Fruit fly (Drosophila melanogaster) whole organism, embryonic: ENCODE data around the gene CG31609.
A peak's percentile ranks its signal among the peaks of the same experiment; 100 is the strongest.

Experiments
- Awh ChIP-seq: fragments of 200-800 bp; sonication (Bioruptor generic); IDR thresholded peaks from 2 replicates; pipeline ENCODE4, ENCODE4 v1.3.6; 2022; ENCODE audit warnings: missing biosample characterization, missing genetic modification characterization
- CG10431 ChIP-seq: fragments of 200-800 bp; sonication (Bioruptor generic); optimal IDR thresholded peaks from 3 replicates; lab custom pipeline; 2018; ENCODE audit warnings: missing biosample characterization, mild to moderate bottlenecking, missing genetic modification characterization
- CG14050 ChIP-seq: fragments of 200-800 bp; sonication (Bioruptor generic); IDR thresholded peaks from 3 replicates; pipeline ENCODE4 v1.3.6; 2022; ENCODE audit warnings: missing biosample characterization, missing genetic modification characterization
- CG17328 ChIP-seq: fragments of 200-800 bp; sonication (Bioruptor generic); IDR thresholded peaks from 2 replicates; pipeline ENCODE4 v1.3.6; 2022; ENCODE audit warnings: missing biosample characterization, missing genetic modification characterization
- CG2116 ChIP-seq: fragments of 200-800 bp; sonication (Bioruptor generic); optimal IDR thresholded peaks from 3 replicates; lab custom pipeline; 2018; ENCODE audit warnings: missing biosample characterization, mild to moderate bottlenecking, missing genetic modification characterization
- CG2199 ChIP-seq: fragments of 200-800 bp; sonication (Bioruptor generic); IDR thresholded peaks from 3 replicates; pipeline ENCODE4 v1.3.6; 2022; ENCODE audit warnings: missing biosample characterization, missing genetic modification characterization
- CG30403 ChIP-seq: fragments of 200-800 bp; sonication (Bioruptor generic); optimal IDR thresholded peaks from 3 replicates; lab custom pipeline; 2016; ENCODE audit warnings: missing biosample characterization, missing genetic modification characterization
- CG3065 ChIP-seq: fragments of 200-800 bp; sonication (Bioruptor generic); optimal IDR thresholded peaks from 2 replicates; lab custom pipeline; 2016; ENCODE audit warnings: missing biosample characterization, missing genetic modification characterization
- CG31224 ChIP-seq: fragments of 200-800 bp; sonication (Bioruptor generic); IDR thresholded peaks from 2 replicates; pipeline ENCODE4 v1.3.6; 2022; ENCODE audit warnings: missing biosample characterization, missing genetic modification characterization
- CG3163 ChIP-seq: fragments of 200-800 bp; sonication (Bioruptor generic); optimal IDR thresholded peaks from 3 replicates; lab custom pipeline; 2016; ENCODE audit warnings: missing biosample characterization, missing genetic modification characterization
- CG3847 ChIP-seq: fragments of 200-800 bp; sonication (Bioruptor generic); IDR thresholded peaks from 2 replicates; pipeline ENCODE4 v1.3.6; 2022; ENCODE audit warnings: missing biosample characterization, missing genetic modification characterization
- CG5180 ChIP-seq: fragments of 200-800 bp; sonication (Bioruptor generic); optimal IDR thresholded peaks from 3 replicates; lab custom pipeline; 2017; ENCODE audit warnings: missing biosample characterization, missing genetic modification characterization, mild to moderate bottlenecking, moderate library complexity, missing genetic modification reagents
- CG7987 ChIP-seq: fragments of 200-800 bp; sonication (Bioruptor generic); optimal IDR thresholded peaks from 2 replicates; lab custom pipeline; 2018; ENCODE audit warnings: missing biosample characterization, mild to moderate bottlenecking, missing genetic modification characterization, moderate library complexity
- CG9215 ChIP-seq: fragments of 200-800 bp; sonication (Bioruptor generic); IDR thresholded peaks from 2 replicates; pipeline ENCODE4 v1.3.6; 2022; ENCODE audit warnings: missing biosample characterization, missing genetic modification characterization
- HmgZ ChIP-seq: fragments of 200-800 bp; sonication (Bioruptor generic); optimal IDR thresholded peaks from 2 replicates; lab custom pipeline; 2018; ENCODE audit warnings: missing biosample characterization, mild to moderate bottlenecking, missing genetic modification characterization
- Mad ChIP-seq: fragments of 200-800 bp; sonication (Bioruptor generic); optimal IDR thresholded peaks from 2 replicates; lab custom pipeline; 2016; ENCODE audit warnings: missing biosample characterization, missing genetic modification characterization
- NC2α ChIP-seq: fragments of 200-800 bp; sonication (Bioruptor generic); optimal IDR thresholded peaks from 2 replicates; lab custom pipeline; 2016; ENCODE audit warnings: missing biosample characterization, missing genetic modification characterization
- NC2β ChIP-seq: fragments of 200-800 bp; sonication (Bioruptor generic); optimal IDR thresholded peaks from 2 replicates; lab custom pipeline; 2016; ENCODE audit warnings: missing biosample characterization, missing genetic modification characterization
- NK7.1 ChIP-seq: fragments of 200-800 bp; sonication (Bioruptor generic); optimal IDR thresholded peaks from 3 replicates; lab custom pipeline; 2016; ENCODE audit warnings: missing biosample characterization, missing genetic modification characterization
- Optix ChIP-seq: fragments of 200-800 bp; sonication (Bioruptor generic); IDR thresholded peaks from 3 replicates; pipeline ENCODE4 v1.3.6; 2022; ENCODE audit warnings: missing biosample characterization, missing genetic modification characterization
- Side ChIP-seq: fragments of 200-800 bp; sonication (Bioruptor generic); optimal IDR thresholded peaks from 2 replicates; lab custom pipeline; 2016; ENCODE audit warnings: missing biosample characterization, missing genetic modification characterization
- Spps ChIP-seq: fragments of 200-800 bp; sonication (Bioruptor generic); optimal IDR thresholded peaks from 2 replicates; lab custom pipeline; 2018; ENCODE audit warnings: missing biosample characterization, mild to moderate bottlenecking, missing genetic modification characterization
- Sry-δ ChIP-seq: fragments of 200-800 bp; sonication (Bioruptor generic); optimal IDR thresholded peaks from 2 replicates; lab custom pipeline; 2016; ENCODE audit warnings: missing biosample characterization, missing genetic modification characterization
- Stat92E ChIP-seq, 3 experiments: fragments of >200 bp in 2 of 3; fragments of 200-800 bp in 1 of 3; sonication (Bioruptor generic) in 1 of 3; optimal IDR thresholded peaks; 2 replicates each; lab custom pipeline; 2017 to 2019; ENCODE audit warnings: missing biosample characterization in 3 of 3, missing genetic modification characterization in 3 of 3, mild to moderate bottlenecking in 1 of 3, moderate library complexity in 1 of 3
- Taf1 ChIP-seq: fragments of 200-800 bp; sonication (Bioruptor generic); IDR thresholded peaks from 2 replicates; pipeline ENCODE4 v1.3.6; 2022; ENCODE audit warnings: missing biosample characterization, missing genetic modification characterization
- bigmax ChIP-seq: fragments of 200-800 bp; sonication (Bioruptor generic); optimal IDR thresholded peaks from 2 replicates; lab custom pipeline; 2018; ENCODE audit warnings: missing biosample characterization, mild to moderate bottlenecking, missing genetic modification characterization
- chinmo ChIP-seq: fragments of 200-800 bp; sonication (Bioruptor generic); IDR thresholded peaks from 4 replicates; pipeline ENCODE4 v1.3.6; 2022; ENCODE audit warnings: missing biosample characterization, missing genetic modification characterization; ENCODE audit not compliant: partially characterized antibody
- chm ChIP-seq: fragments of 200-800 bp; sonication (Bioruptor generic); IDR thresholded peaks from 2 replicates; pipeline ENCODE4 v1.3.6; 2022; ENCODE audit warnings: missing biosample characterization, missing genetic modification characterization
- crol ChIP-seq: fragments of 200-800 bp; sonication (Bioruptor generic); IDR thresholded peaks from 2 replicates; pipeline ENCODE4 v1.3.6; 2022; ENCODE audit warnings: missing biosample characterization, missing genetic modification characterization
- dpn ChIP-seq, 2 experiments: fragments of 200-800 bp; sonication (Bioruptor generic); optimal IDR thresholded peaks; 3 replicates each; lab custom pipeline; 2016; ENCODE audit warnings: missing biosample characterization in 2 of 2, missing genetic modification characterization in 2 of 2
- dysf ChIP-seq: fragments of 200-800 bp; sonication (Bioruptor generic); IDR thresholded peaks from 3 replicates; pipeline ENCODE4 v1.3.6; 2022; ENCODE audit warnings: missing biosample characterization, missing genetic modification characterization
- grn ChIP-seq: fragments of 200-800 bp; sonication (Bioruptor generic); optimal IDR thresholded peaks from 3 replicates; lab custom pipeline; 2017; ENCODE audit warnings: missing biosample characterization, missing genetic modification characterization
- gsb-n ChIP-seq: fragments of 200-800 bp; sonication (Bioruptor generic); optimal IDR thresholded peaks from 3 replicates; lab custom pipeline; 2018; ENCODE audit warnings: missing biosample characterization, mild to moderate bottlenecking, missing genetic modification characterization
- gt ChIP-seq: fragments of 200-800 bp; sonication (Bioruptor generic); IDR thresholded peaks from 2 replicates; pipeline ENCODE4 v1.3.6; 2022; ENCODE audit warnings: missing biosample characterization, missing genetic modification characterization
- h ChIP-seq: fragments of >200 bp; optimal IDR thresholded peaks from 2 replicates; lab custom pipeline; 2017
- lilli ChIP-seq: fragments of 200-800 bp; sonication (Bioruptor generic); optimal IDR thresholded peaks from 3 replicates; lab custom pipeline; 2016; ENCODE audit warnings: missing biosample characterization, missing genetic modification characterization
- mirr ChIP-seq: fragments of 200-800 bp; sonication (Bioruptor generic); optimal IDR thresholded peaks from 3 replicates; lab custom pipeline; 2018; ENCODE audit warnings: missing biosample characterization, mild to moderate bottlenecking, missing genetic modification characterization
- nerfin-1 ChIP-seq: fragments of 200-800 bp; sonication (Bioruptor generic); optimal IDR thresholded peaks from 3 replicates; lab custom pipeline; 2019; ENCODE audit warnings: missing biosample characterization, mild to moderate bottlenecking, missing genetic modification characterization, moderate library complexity
- nom ChIP-seq: fragments of 200-800 bp; sonication (Bioruptor generic); optimal IDR thresholded peaks from 2 replicates; lab custom pipeline; 2017; ENCODE audit warnings: missing biosample characterization, missing genetic modification characterization, mild to moderate bottlenecking, moderate library complexity, missing genetic modification reagents
- p53 ChIP-seq: fragments of 200-800 bp; sonication (Bioruptor generic); optimal IDR thresholded peaks from 2 replicates; lab custom pipeline; 2016; ENCODE audit warnings: missing biosample characterization, missing genetic modification characterization
- pan ChIP-seq, 4 experiments: fragments of >200 bp in 3 of 4; fragments of 200-800 bp in 1 of 4; sonication (Bioruptor generic) in 1 of 4; optimal IDR thresholded peaks in 3 of 4; IDR thresholded peaks in 1 of 4; 2 replicates each; pipeline versions ENCODE4 v1.3.6 to Lab custom; 2017 to 2022; ENCODE audit warnings: missing biosample characterization in 2 of 4, missing genetic modification characterization in 2 of 4, mixed read lengths in 1 of 4
- pnt ChIP-seq: fragments of 200-800 bp; sonication (Bioruptor generic); optimal IDR thresholded peaks from 3 replicates; lab custom pipeline; 2016; ENCODE audit warnings: missing biosample characterization, missing genetic modification characterization
- pzg ChIP-seq: fragments of 200-800 bp; sonication (Bioruptor generic); optimal IDR thresholded peaks from 3 replicates; lab custom pipeline; 2018; ENCODE audit warnings: missing biosample characterization, mild to moderate bottlenecking, missing genetic modification characterization, moderate library complexity
- run ChIP-seq: fragments of 200-800 bp; sonication (Bioruptor generic); optimal IDR thresholded peaks from 3 replicates; lab custom pipeline; 2018; ENCODE audit warnings: missing biosample characterization, mild to moderate bottlenecking, missing genetic modification characterization
- sc ChIP-seq, 3 experiments: fragments of >200 bp in 2 of 3; fragments of 200-800 bp in 1 of 3; sonication (Bioruptor generic) in 1 of 3; optimal IDR thresholded peaks; 2 replicates in 2 of 3; 3 replicates in 1 of 3; lab custom pipeline; 2017; ENCODE audit warnings: mild to moderate bottlenecking in 1 of 3, missing biosample characterization in 1 of 3, missing genetic modification characterization in 1 of 3, missing genetic modification reagents in 1 of 3
- tio ChIP-seq: fragments of 200-800 bp; sonication (Bioruptor generic); optimal IDR thresholded peaks from 2 replicates; lab custom pipeline; 2017; ENCODE audit warnings: missing biosample characterization, missing genetic modification characterization, inconsistent platforms
- tup ChIP-seq: fragments of 200-800 bp; sonication (Bioruptor generic); optimal IDR thresholded peaks from 2 replicates; lab custom pipeline; 2016; ENCODE audit warnings: missing biosample characterization, mild to moderate bottlenecking, missing genetic modification characterization, moderate library complexity

CG31609 gene

DNA sequence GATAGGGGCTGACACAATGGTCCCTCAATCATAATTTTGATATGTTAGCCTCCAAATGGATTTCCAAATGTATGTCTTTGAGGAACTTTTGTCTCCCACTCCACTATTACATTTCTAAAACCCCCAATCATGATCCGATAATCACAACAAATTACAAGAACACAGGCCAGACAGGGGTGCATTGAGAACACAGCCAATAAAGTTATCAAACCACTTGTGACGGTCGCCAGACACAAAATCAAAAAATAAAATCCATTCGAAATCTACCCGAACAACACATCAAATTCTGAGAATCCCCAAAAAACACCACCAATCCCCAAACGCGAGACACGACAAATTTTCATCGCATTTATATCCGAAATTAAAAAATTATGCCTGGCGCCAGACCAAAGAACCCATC lies 26.3 kb downstream of the CG31609 start (continued):
- TF ChIP-seq tio (no peak), CG3847 (no peak), NC2β (GFP tag; lab: Kevin White, UChicago) (no peak), lilli (GFP tag; lab: Kevin White, UChicago) (no peak), run (tag; lab: Kevin White, UChicago) (no peak), CG2116 (peak; percentile 4), mirr (peak; percentile 8), pzg (no peak), chinmo (GFP tag; lab: Robert Waterston, UW) (0 out of 4 replicates have a peak, but pooled peaks have one; percentile 12), dpn (GFP tag; optimal IDR thresholded peaks at IDR 0.05; lab: Kevin White, UChicago) (no peak), gt (GFP tag; lab: Robert Waterston, UW) (no peak), CG3065 (no peak), chm (GFP tag; lab: Robert Waterston, UW) (peak; percentile 23; the same call in 1 of the 2 replicates), h (lab: Kevin White, UChicago) (no peak), Stat92E (GFP tag; optimal IDR thresholded peaks at IDR 0.05; lab: Kevin White, UChicago) (peak in 1 of 3 experiments; percentile 75)

DNA sequence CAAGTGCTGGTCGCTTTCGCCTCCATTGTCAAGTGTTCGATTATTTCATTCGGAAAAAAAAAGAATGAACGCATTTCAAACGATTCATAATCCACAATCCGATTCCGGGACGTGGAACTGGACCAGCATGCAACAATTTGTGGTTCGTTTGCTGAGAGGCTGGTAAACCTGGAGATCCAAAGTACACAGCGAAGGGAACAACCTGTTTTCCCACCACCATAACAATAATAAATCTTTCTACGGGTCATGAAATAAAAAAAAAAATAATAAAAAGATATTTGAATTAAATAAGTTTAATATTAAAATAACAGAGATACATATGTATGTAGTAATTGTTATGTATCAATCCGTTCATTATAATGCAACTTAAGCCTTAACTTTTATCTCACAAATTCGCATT lies 27.1 kb downstream of the CG31609 start:
- TF ChIP-seq CG5180 (peak; percentile 93), CG14050 (GFP tag; lab: Robert Waterston, UW) (no peak), nerfin-1 (tag; lab: Kevin White, UChicago) (peak; percentile 88), CG9215 (GFP tag; lab: Robert Waterston, UW) (no peak), CG2199 (GFP tag; lab: Robert Waterston, UW) (peak; percentile 18; the same call in 1 of the 3 replicates), nom (GFP tag; lab: Kevin White, UChicago) (peak; percentile 8)
- TF ChIP-seq, all 482 proteins: peak for 4

DNA sequence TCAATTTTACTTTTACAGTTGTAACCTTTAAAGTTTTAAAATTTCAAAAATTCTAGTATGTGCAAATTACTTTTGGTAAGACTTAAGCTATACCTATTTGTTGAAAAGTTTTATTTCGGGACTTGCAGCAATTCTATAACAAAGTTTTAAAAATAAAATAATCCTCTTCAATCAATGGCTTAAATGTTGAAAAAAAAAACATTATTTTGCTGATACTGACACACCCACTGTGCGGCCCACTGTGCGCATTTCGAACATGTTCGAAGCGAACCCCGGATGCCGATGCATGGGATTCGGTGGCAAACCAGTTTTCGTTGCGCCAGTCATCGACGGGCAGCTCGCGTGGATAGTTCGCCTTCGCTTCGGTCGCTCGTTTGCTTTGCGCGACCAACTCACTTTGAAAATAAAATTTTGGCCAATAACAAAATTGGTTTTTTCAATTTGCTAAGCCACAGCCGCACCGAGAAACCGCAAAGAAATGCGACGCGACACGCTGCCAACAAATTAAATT lies 28.1 kb downstream of the CG31609 start, which contains the start of gene CG32982:
Gene CG32982 (plus strand): TSS at position 320 of the 511 bp plus-strand sequence.
- TF ChIP-seq p53 (GFP tag; lab: Kevin White, UChicago) (peak; percentile 37), NC2α (GFP tag; lab: Kevin White, UChicago) (peak; percentile 88), NK7.1 (GFP tag; lab: Kevin White, UChicago) (peak; percentile 87), HmgZ (tag; lab: Kevin White, UChicago) (peak; percentile 86), CG30403 (GFP tag; lab: Kevin White, UChicago) (peak; percentile 97), CG7987 (GFP tag; lab: Kevin White, UChicago) (peak; percentile 69), Taf1 (peak; percentile 80; the same call in 1 of the 2 replicates), CG31224 (GFP tag; lab: Robert Waterston, UW) (peak; percentile 85), Side (GFP tag; lab: Kevin White, UChicago) (peak; percentile 58), CG10431 (peak; percentile 58), bigmax (GFP tag; lab: Kevin White, UChicago) (no peak), Spps (tag; lab: Kevin White, UChicago) (peak; percentile 62), gsb-n (tag; lab: Kevin White, UChicago) (peak; percentile 83), crol (GFP tag; lab: Robert Waterston, UW) (0 out of 2 replicates have a peak, but pooled peaks have one; percentile 30), Awh (peak; percentile 79), Sry-δ (peak; percentile 50), CG3163 (peak; percentile 75), Optix (GFP tag; lab: Robert Waterston, UW) (no peak; the same call in 1 of the 3 replicates), pan (optimal IDR thresholded peaks at IDR 0.05; lab: Kevin White, UChicago) (no peak), pan (GFP tag; optimal IDR thresholded peaks at IDR 0.05 in 1 of 2, IDR thresholded peaks at IDR 0.05 in 1 of 2) (peak in 1 of 2 experiments; percentile 87), grn (GFP tag; lab: Kevin White, UChicago) (peak; percentile 64), Mad (GFP tag; lab: Kevin White, UChicago) (peak; percentile 88), pnt (GFP tag; lab: Kevin White, UChicago) (peak; percentile 93), sc (optimal IDR thresholded peaks at IDR 0.05; lab: Kevin White, UChicago) (no peak), sc (GFP tag; optimal IDR thresholded peaks at IDR 0.05; lab: Kevin White, UChicago) (peak; percentile 88), dysf (peak; percentile 95), CG3847 (peak; percentile 80), CG17328 (GFP tag; lab: Robert Waterston, UW) (peak; percentile 56), tup (peak; percentile 42)
